Fruit fly (Drosophila melanogaster) whole organism, embryonic: ENCODE results near the gene Awh.
A peak's percentile ranks its signal among the peaks of the same experiment; 100 is the strongest.

Experiments
- Awh ChIP-seq: fragments of 200-800 bp; sonication (Bioruptor generic); IDR thresholded peaks from 2 replicates; pipeline ENCODE4, ENCODE4 v1.3.6; 2022; ENCODE audit warnings: missing biosample characterization, missing genetic modification characterization
- Blimp-1 ChIP-seq: fragments of 200-800 bp; sonication (Bioruptor generic); optimal IDR thresholded peaks from 3 replicates; lab custom pipeline; 2018; ENCODE audit warnings: missing biosample characterization, missing genetic modification characterization, mild to moderate bottlenecking, moderate library complexity, missing genetic modification reagents
- Bteb2 ChIP-seq: fragments of 200-800 bp; sonication (Bioruptor generic); optimal IDR thresholded peaks from 2 replicates; lab custom pipeline; 2016; ENCODE audit warnings: missing biosample characterization, missing genetic modification characterization
- CG10209 ChIP-seq: fragments of 200-800 bp; sonication (Bioruptor generic); optimal IDR thresholded peaks from 3 replicates; lab custom pipeline; 2017; ENCODE audit warnings: missing biosample characterization, mild to moderate bottlenecking, missing genetic modification characterization, missing genetic modification reagents
- CG10979 ChIP-seq: fragments of 200-800 bp; sonication (Bioruptor generic); optimal IDR thresholded peaks from 2 replicates; lab custom pipeline; 2018; ENCODE audit warnings: missing biosample characterization, mild to moderate bottlenecking, missing genetic modification characterization, moderate library complexity
- CG12391 ChIP-seq: fragments of 200-800 bp; sonication (Bioruptor generic); optimal IDR thresholded peaks from 3 replicates; lab custom pipeline; 2018; ENCODE audit warnings: missing biosample characterization, mild to moderate bottlenecking, missing genetic modification characterization, moderate library complexity
- CG13296 ChIP-seq: fragments of 200-800 bp; sonication (Bioruptor generic); optimal IDR thresholded peaks from 3 replicates; lab custom pipeline; 2018; ENCODE audit warnings: missing biosample characterization, mild to moderate bottlenecking, missing genetic modification characterization
- CG14050 ChIP-seq: fragments of 200-800 bp; sonication (Bioruptor generic); IDR thresholded peaks from 3 replicates; pipeline ENCODE4 v1.3.6; 2022; ENCODE audit warnings: missing biosample characterization, missing genetic modification characterization
- CG17359 ChIP-seq: fragments of 200-800 bp; sonication (Bioruptor generic); optimal IDR thresholded peaks from 3 replicates; lab custom pipeline; 2018; ENCODE audit warnings: missing biosample characterization, mild to moderate bottlenecking, missing genetic modification characterization, moderate library complexity
- CG17829 ChIP-seq: fragments of 200-800 bp; optimal IDR thresholded peaks from 2 replicates; lab custom pipeline; 2019; ENCODE audit warnings: missing biosample characterization, mild to moderate bottlenecking, missing genetic modification characterization, moderate library complexity
- CG1832 ChIP-seq: fragments of 200-800 bp; sonication (Bioruptor generic); optimal IDR thresholded peaks from 2 replicates; lab custom pipeline; 2017; ENCODE audit warnings: missing biosample characterization, mild to moderate bottlenecking, missing genetic modification characterization, inconsistent platforms
- CG2712 ChIP-seq: fragments of 200-800 bp; optimal IDR thresholded peaks from 3 replicates; lab custom pipeline; 2019; ENCODE audit warnings: missing biosample characterization, mild to moderate bottlenecking, missing genetic modification characterization, moderate library complexity
- CG30431 ChIP-seq: fragments of 200-800 bp; sonication (Bioruptor generic); optimal IDR thresholded peaks from 2 replicates; lab custom pipeline; 2017; ENCODE audit warnings: missing biosample characterization, missing genetic modification characterization
- CG31441 ChIP-seq: fragments of 200-800 bp; sonication (Bioruptor generic); IDR thresholded peaks from 2 replicates; pipeline ENCODE4 v1.3.6; 2022; ENCODE audit warnings: missing biosample characterization, missing genetic modification characterization
- CG32772 ChIP-seq: fragments of 200-800 bp; sonication (Bioruptor generic); IDR thresholded peaks from 2 replicates; pipeline ENCODE4 v1.3.6; 2022; ENCODE audit warnings: missing biosample characterization, missing genetic modification characterization
- CG3407 ChIP-seq: fragments of 200-800 bp; sonication (Bioruptor generic); optimal IDR thresholded peaks from 2 replicates; lab custom pipeline; 2018; ENCODE audit warnings: missing biosample characterization, mild to moderate bottlenecking, missing genetic modification characterization
- CG3838 ChIP-seq: fragments of 200-800 bp; sonication (Bioruptor generic); optimal IDR thresholded peaks from 3 replicates; lab custom pipeline; 2016; ENCODE audit warnings: missing biosample characterization, missing genetic modification characterization
- CG4617 ChIP-seq: fragments of 200-800 bp; sonication (Bioruptor generic); optimal IDR thresholded peaks from 3 replicates; lab custom pipeline; 2016; ENCODE audit warnings: missing biosample characterization, missing genetic modification characterization, borderline replicate concordance
- CG6254 ChIP-seq: fragments of 200-800 bp; sonication (Bioruptor generic); optimal IDR thresholded peaks from 3 replicates; lab custom pipeline; 2017; ENCODE audit warnings: mild to moderate bottlenecking, missing biosample characterization, missing genetic modification reagents, missing genetic modification characterization
- CG6813 ChIP-seq: fragments of 200-800 bp; sonication (Bioruptor generic); optimal IDR thresholded peaks from 2 replicates; lab custom pipeline; 2017; ENCODE audit warnings: missing biosample characterization, missing genetic modification characterization, mild to moderate bottlenecking, moderate library complexity, missing genetic modification reagents
- CG9215 ChIP-seq: fragments of 200-800 bp; sonication (Bioruptor generic); IDR thresholded peaks from 2 replicates; pipeline ENCODE4 v1.3.6; 2022; ENCODE audit warnings: missing biosample characterization, missing genetic modification characterization
- CG9727 ChIP-seq: fragments of 200-800 bp; sonication (Bioruptor generic); optimal IDR thresholded peaks from 3 replicates; lab custom pipeline; 2017; ENCODE audit warnings: missing biosample characterization, mild to moderate bottlenecking, missing genetic modification characterization
- CG9797 ChIP-seq: fragments of 200-800 bp; sonication (Bioruptor generic); optimal IDR thresholded peaks from 3 replicates; lab custom pipeline; 2018; ENCODE audit warnings: missing biosample characterization, mild to moderate bottlenecking, missing genetic modification characterization
- CrebB ChIP-seq: fragments of 200-800 bp; sonication (Bioruptor generic); optimal IDR thresholded peaks from 3 replicates; lab custom pipeline; 2018; ENCODE audit warnings: missing biosample characterization, mild to moderate bottlenecking, missing genetic modification characterization
- D19B ChIP-seq: fragments of 200-800 bp; sonication (Bioruptor generic); optimal IDR thresholded peaks from 2 replicates; lab custom pipeline; 2017; ENCODE audit warnings: missing biosample characterization, mild to moderate bottlenecking, missing genetic modification characterization
- Dek ChIP-seq: fragments of 200-800 bp; sonication (Bioruptor generic); optimal IDR thresholded peaks from 3 replicates; lab custom pipeline; 2019; ENCODE audit warnings: missing biosample characterization, mild to moderate bottlenecking, missing genetic modification characterization, moderate library complexity
- Dfd ChIP-seq, 2 experiments: fragments of >200 bp; optimal IDR thresholded peaks; 2 replicates each; lab custom pipeline; 2017; ENCODE audit warnings: missing biosample characterization in 2 of 2, missing genetic modification characterization in 2 of 2
- Fer1 ChIP-seq: fragments of 200-800 bp; sonication (Bioruptor generic); optimal IDR thresholded peaks from 2 replicates; lab custom pipeline; 2017; ENCODE audit warnings: missing biosample characterization, mild to moderate bottlenecking, missing genetic modification characterization
- HmgD ChIP-seq: fragments of 200-800 bp; sonication (Bioruptor generic); optimal IDR thresholded peaks from 3 replicates; lab custom pipeline; 2016; ENCODE audit warnings: missing biosample characterization, missing genetic modification characterization
- Med ChIP-seq: fragments of 200-800 bp; sonication (Bioruptor generic); peaks from one replicate; lab custom pipeline; 2016; ENCODE audit warnings: missing biosample characterization, missing genetic modification characterization, mild to moderate bottlenecking, inconsistent platforms, moderate library complexity
- Oli ChIP-seq: fragments of 200-800 bp; sonication (Bioruptor generic); optimal IDR thresholded peaks from 2 replicates; lab custom pipeline; 2018; ENCODE audit warnings: missing biosample characterization, mild to moderate bottlenecking, missing genetic modification characterization, moderate library complexity
- Pdp1 ChIP-seq, 2 experiments: fragments of 200-800 bp; sonication (Bioruptor generic); optimal IDR thresholded peaks; 3 replicates each; lab custom pipeline; 2016; ENCODE audit warnings: missing biosample characterization in 2 of 2, missing genetic modification characterization in 2 of 2, mild to moderate bottlenecking in 1 of 2, moderate library complexity in 1 of 2
- Sry-δ ChIP-seq: fragments of 200-800 bp; sonication (Bioruptor generic); optimal IDR thresholded peaks from 2 replicates; lab custom pipeline; 2016; ENCODE audit warnings: missing biosample characterization, missing genetic modification characterization
- Ssrp ChIP-seq: fragments of 200-800 bp; sonication (Bioruptor generic); optimal IDR thresholded peaks from 2 replicates; lab custom pipeline; 2018; ENCODE audit warnings: missing biosample characterization, mild to moderate bottlenecking, missing genetic modification characterization, moderate library complexity
- Stat92E ChIP-seq, 3 experiments: fragments of >200 bp in 2 of 3; fragments of 200-800 bp in 1 of 3; sonication (Bioruptor generic) in 1 of 3; optimal IDR thresholded peaks; 2 replicates each; lab custom pipeline; 2017 to 2019; ENCODE audit warnings: missing biosample characterization in 3 of 3, missing genetic modification characterization in 3 of 3, mild to moderate bottlenecking in 1 of 3, moderate library complexity in 1 of 3
- Vsx1 ChIP-seq: fragments of 200-800 bp; sonication (Bioruptor generic); optimal IDR thresholded peaks from 2 replicates; lab custom pipeline; 2017; ENCODE audit warnings: missing biosample characterization, mild to moderate bottlenecking, missing genetic modification characterization, missing genetic modification reagents
- az2 ChIP-seq: fragments of 200-800 bp; sonication (Bioruptor generic); optimal IDR thresholded peaks from 3 replicates; lab custom pipeline; 2016; ENCODE audit warnings: missing biosample characterization, missing genetic modification characterization
- btn ChIP-seq: fragments of 200-800 bp; sonication (Bioruptor generic); optimal IDR thresholded peaks from 2 replicates; lab custom pipeline; 2016; ENCODE audit warnings: missing biosample characterization, missing genetic modification characterization
- chif ChIP-seq, 2 experiments: fragments of 200-800 bp; sonication (Bioruptor generic); optimal IDR thresholded peaks; 3 replicates each; lab custom pipeline; 2016; ENCODE audit warnings: missing biosample characterization in 2 of 2, missing genetic modification characterization in 2 of 2
- fu2 ChIP-seq: fragments of 200-800 bp; sonication (Bioruptor generic); optimal IDR thresholded peaks from 2 replicates; lab custom pipeline; 2016; ENCODE audit warnings: missing biosample characterization, missing genetic modification characterization
- kay ChIP-seq: fragments of 200-800 bp; sonication (Bioruptor generic); optimal IDR thresholded peaks from 2 replicates; lab custom pipeline; 2016; ENCODE audit warnings: missing biosample characterization, missing genetic modification characterization
- lola ChIP-seq, 3 experiments: fragments of >200 bp in 2 of 3; fragments of 200-800 bp in 1 of 3; sonication (Bioruptor generic) in 1 of 3; optimal IDR thresholded peaks; 2 replicates each; lab custom pipeline; 2017 to 2019; ENCODE audit warnings: missing biosample characterization in 3 of 3, missing genetic modification characterization in 3 of 3, mild to moderate bottlenecking in 1 of 3, moderate library complexity in 1 of 3
- pho ChIP-seq: fragments of 200-800 bp; sonication (Bioruptor generic); optimal IDR thresholded peaks from 2 replicates; lab custom pipeline; 2016; ENCODE audit warnings: missing biosample characterization, missing genetic modification characterization
- prd ChIP-seq, 3 experiments: fragments of >200 bp in 2 of 3; fragments of 200-800 bp in 1 of 3; sonication (Bioruptor generic) in 1 of 3; optimal IDR thresholded peaks in 2 of 3; IDR thresholded peaks in 1 of 3; 2 replicates in 2 of 3; 3 replicates in 1 of 3; pipeline versions ENCODE4 v1.3.6 to Lab custom; 2017 to 2022; ENCODE audit warnings: missing biosample characterization in 1 of 3, missing genetic modification characterization in 1 of 3
- row ChIP-seq: fragments of 200-800 bp; sonication (Bioruptor generic); IDR thresholded peaks from 3 replicates; pipeline ENCODE4 v1.3.6; 2022; ENCODE audit warnings: missing biosample characterization, missing genetic modification characterization
- sens ChIP-seq: fragments of 200-800 bp; sonication (Bioruptor generic); peaks from one replicate; lab custom pipeline; 2016; ENCODE audit warnings: missing biosample characterization, missing genetic modification characterization
- shn ChIP-seq: fragments of 200-800 bp; sonication (Bioruptor generic); optimal IDR thresholded peaks from 3 replicates; lab custom pipeline; 2016; ENCODE audit warnings: missing biosample characterization, missing genetic modification characterization
- tap ChIP-seq: fragments of 200-800 bp; optimal IDR thresholded peaks from 3 replicates; lab custom pipeline; 2019; ENCODE audit warnings: missing biosample characterization, mild to moderate bottlenecking, missing genetic modification characterization, moderate library complexity
- wdn ChIP-seq: fragments of 200-800 bp; sonication (Bioruptor generic); IDR thresholded peaks from 2 replicates; pipeline ENCODE4 v1.3.6; 2022; ENCODE audit warnings: missing biosample characterization, missing genetic modification characterization
- yki ChIP-seq: fragments of >200 bp; optimal IDR thresholded peaks from 3 replicates; lab custom pipeline; 2018

The Awh gene

DNA sequence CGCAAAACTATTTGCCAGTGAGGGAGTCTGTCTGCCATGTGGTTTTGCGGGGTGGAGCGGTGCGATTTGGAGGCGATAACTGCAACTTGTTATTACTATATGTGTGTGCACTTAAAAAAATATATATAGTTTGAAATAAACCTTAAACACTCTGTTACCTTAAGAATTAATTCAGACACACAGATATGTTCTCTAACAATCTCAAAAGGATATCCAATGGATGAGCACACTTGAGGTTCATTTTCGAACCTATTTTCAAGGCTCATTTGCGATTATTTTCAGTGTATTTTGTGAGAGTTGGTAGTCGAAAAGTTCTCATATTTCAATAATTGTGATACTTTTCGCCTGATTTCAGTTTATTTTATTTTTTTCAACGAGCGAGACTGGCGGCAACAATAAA lies 36.0 kb downstream of the Awh start (continued):
- TF ChIP-seq HmgD (GFP tag; lab: Kevin White, UChicago) (no peak), CG17829 (no peak), CG30431 (GFP tag; lab: Kevin White, UChicago) (peak; percentile 12), Sry-δ (GFP tag; lab: Kevin White, UChicago) (no peak), Oli (tag; lab: Kevin White, UChicago) (peak; percentile 26), yki (lab: Kevin White, UChicago) (no peak), Fer1 (GFP tag; lab: Kevin White, UChicago) (no peak), D19B (GFP tag; lab: Kevin White, UChicago) (no peak), CG10979 (tag; lab: Kevin White, UChicago) (peak; percentile 56), sens (GFP tag; lab: Kevin White, UChicago) (peak; percentile 75), row (0 out of 3 replicates have a peak, but pooled peaks have one; percentile 15), CG31441 (no peak), wdn (GFP tag; lab: Robert Waterston, UW) (no peak), fu2 (GFP tag; lab: Kevin White, UChicago) (no peak), btn (no peak), Med (GFP tag; lab: Kevin White, UChicago) (no peak), lola (GFP tag; optimal IDR thresholded peaks at IDR 0.05; lab: Kevin White, UChicago) (peak in 1 of 3 experiments; percentile 37), CG1832 (GFP tag; lab: Kevin White, UChicago) (no peak), Stat92E (GFP tag; optimal IDR thresholded peaks at IDR 0.05; lab: Kevin White, UChicago) (no peak), CrebB (no peak), CG13296 (GFP tag; lab: Kevin White, UChicago) (no peak), Ssrp (tag; lab: Kevin White, UChicago) (peak; percentile 6), CG9797 (GFP tag; lab: Kevin White, UChicago) (no peak), Awh (no peak), CG12391 (peak; percentile 32), CG32772 (GFP tag; lab: Robert Waterston, UW) (no peak), CG17359 (tag; lab: Kevin White, UChicago) (no peak), Vsx1 (GFP tag; lab: Kevin White, UChicago) (no peak), az2 (GFP tag; lab: Kevin White, UChicago) (peak; percentile 22), CG4617 (no peak), Blimp-1 (GFP tag; lab: Kevin White, UChicago) (peak; percentile 16), CG9215 (GFP tag; lab: Robert Waterston, UW) (no peak), Dfd (GFP tag; optimal IDR thresholded peaks at IDR 0.05; lab: Kevin White, UChicago) (no peak), kay (GFP tag; lab: Kevin White, UChicago) (no peak), CG14050 (GFP tag; lab: Robert Waterston, UW) (no peak), chif (GFP tag; optimal IDR thresholded peaks at IDR 0.05; lab: Kevin White, UChicago) (peak in 1 of 2 experiments; percentile 21), Bteb2 (GFP tag; lab: Kevin White, UChicago) (no peak), CG6813 (GFP tag; lab: Kevin White, UChicago) (no peak), shn (GFP tag; lab: Kevin White, UChicago) (no peak), CG6254 (no peak), tap (no peak), CG2712 (peak; percentile 24), CG3407 (no peak), prd (optimal IDR thresholded peaks at IDR 0.05; lab: Kevin White, UChicago) (no peak), prd (GFP tag; IDR thresholded peaks at IDR 0.05; lab: Robert Waterston, UW) (peak; percentile 38; the same call in 1 of the 3 replicates), pho (GFP tag; lab: Kevin White, UChicago) (no peak), CG9727 (GFP tag; lab: Kevin White, UChicago) (peak; percentile 35), Dek (tag; lab: Kevin White, UChicago) (no peak), CG3838 (GFP tag; lab: Kevin White, UChicago) (no peak), CG10209 (GFP tag; lab: Kevin White, UChicago) (no peak), Pdp1 (GFP tag; optimal IDR thresholded peaks at IDR 0.05; lab: Kevin White, UChicago) (no peak)
